Fruit fly (Drosophila melanogaster): ENCODE results near the gene Shal.

The Shal gene

dm6 chr3L:19558674-19559073 is 25.7 kb downstream of the Shal start:
- TF ChIP-seq CG8301 (tag; optimal IDR thresholded peaks at IDR 0.05) = no peak
- no peak for TF ChIP-seq gl (tag; optimal IDR thresholded peaks at IDR 0.05)
- TF ChIP-seq CG4496 (GFP tag; IDR thresholded peaks at IDR 0.05) = no peak
- no peak for TF ChIP-seq CG34367 (tag; optimal IDR thresholded peaks at IDR 0.05)
- TF ChIP-seq CG14655 (GFP tag; optimal IDR thresholded peaks at IDR 0.05) = no peak
- TF ChIP-seq Ets98B (GFP tag; IDR thresholded peaks at IDR 0.05) = no peak
- no peak for TF ChIP-seq CG9948 (tag; optimal IDR thresholded peaks at IDR 0.05)
- no peak for TF ChIP-seq Snoo (tag; optimal IDR thresholded peaks at IDR 0.05)
- TF ChIP-seq rn (GFP tag; IDR thresholded peaks at IDR 0.05) = no peak
- no peak for TF ChIP-seq CG8159 (tag; optimal IDR thresholded peaks at IDR 0.05)
- no peak for TF ChIP-seq CG17806 (tag; optimal IDR thresholded peaks at IDR 0.05)
- TF ChIP-seq CG15710 (tag; optimal IDR thresholded peaks at IDR 0.05) = no peak
- TF ChIP-seq D1 (tag; optimal IDR thresholded peaks at IDR 0.05) = no peak
- no peak for TF ChIP-seq EcR (GFP tag; optimal IDR thresholded peaks at IDR 0.05)

- TF ChIP-seq CG14655 (GFP tag; optimal IDR thresholded peaks at IDR 0.05) (no peak), EcR (GFP tag; optimal IDR thresholded peaks at IDR 0.05) (peak; percentile 59), CG4496 (GFP tag; IDR thresholded peaks at IDR 0.05) (peak; percentile 9; the same call in 1 of the 3 replicates), gl (tag; optimal IDR thresholded peaks at IDR 0.05) (no peak)
These were observed 26.4 kb downstream of the Shal start for dm6 chr3L:19557996-19558375.

- no peak for TF ChIP-seq Pif1A (GFP tag; optimal IDR thresholded peaks at IDR 0.05)
- TF ChIP-seq gl (tag; optimal IDR thresholded peaks at IDR 0.05) = peak; percentile 81
- TF ChIP-seq fd96Ca (GFP tag; IDR thresholded peaks at IDR 0.05) = no peak
- no peak for TF ChIP-seq Ets98B (GFP tag; IDR thresholded peaks at IDR 0.05)
- TF ChIP-seq CG8159 (tag; optimal IDR thresholded peaks at IDR 0.05) = peak; percentile 91
- TF ChIP-seq CG13204 (GFP tag; optimal IDR thresholded peaks at IDR 0.05) = no peak
- TF ChIP-seq rn (GFP tag; IDR thresholded peaks at IDR 0.05) = no peak
- TF ChIP-seq CG32121 (GFP tag; IDR thresholded peaks at IDR 0.05) = no peak
- TF ChIP-seq CG34367 (tag; optimal IDR thresholded peaks at IDR 0.05) = peak; percentile 40
- TF ChIP-seq Pif1B (GFP tag; optimal IDR thresholded peaks at IDR 0.05) = no peak
- peak; percentile 84 for TF ChIP-seq CG9948 (tag; optimal IDR thresholded peaks at IDR 0.05)
- peak; percentile 83 for TF ChIP-seq CG15710 (tag; optimal IDR thresholded peaks at IDR 0.05)
- TF ChIP-seq CG10348 (GFP tag; IDR thresholded peaks at IDR 0.05) = no peak
- peak; percentile 74 for TF ChIP-seq EcR (GFP tag; optimal IDR thresholded peaks at IDR 0.05)
- TF ChIP-seq CG17806 (tag; optimal IDR thresholded peaks at IDR 0.05) = peak; percentile 67
- TF ChIP-seq CG4496 (GFP tag; IDR thresholded peaks at IDR 0.05) = no peak
- no peak for TF ChIP-seq CG12605 (GFP tag; IDR thresholded peaks at IDR 0.05)
- peak; percentile 59 for TF ChIP-seq Snoo (tag; optimal IDR thresholded peaks at IDR 0.05)
- TF ChIP-seq CG8301 (tag; optimal IDR thresholded peaks at IDR 0.05) = peak; percentile 14
- TF ChIP-seq D1 (tag; optimal IDR thresholded peaks at IDR 0.05) = peak; percentile 79
- TF ChIP-seq CG14655 (GFP tag; optimal IDR thresholded peaks at IDR 0.05) = peak; percentile 78
These were observed 27.0 kb downstream of the Shal start for dm6 chr3L:19557197-19557995.

dm6 chr3L:19556738-19557137 is 27.6 kb downstream of the Shal start:
- no peak for TF ChIP-seq CG32121 (GFP tag; IDR thresholded peaks at IDR 0.05)
- no peak for TF ChIP-seq Snoo (tag; optimal IDR thresholded peaks at IDR 0.05)
- no peak for TF ChIP-seq D1 (tag; optimal IDR thresholded peaks at IDR 0.05)
- 0 out of 3 replicates have a peak, but pooled peaks have one; percentile 15 for TF ChIP-seq CG4496 (GFP tag; IDR thresholded peaks at IDR 0.05)
- no peak for TF ChIP-seq CG14655 (GFP tag; optimal IDR thresholded peaks at IDR 0.05)
- TF ChIP-seq gl (tag; optimal IDR thresholded peaks at IDR 0.05) = no peak
- TF ChIP-seq CG10348 (GFP tag; IDR thresholded peaks at IDR 0.05) = no peak
- no peak for TF ChIP-seq Pif1B (GFP tag; optimal IDR thresholded peaks at IDR 0.05)
- peak; percentile 44 for TF ChIP-seq EcR (GFP tag; optimal IDR thresholded peaks at IDR 0.05)
- TF ChIP-seq CG34367 (tag; optimal IDR thresholded peaks at IDR 0.05) = no peak
- no peak for TF ChIP-seq CG9948 (tag; optimal IDR thresholded peaks at IDR 0.05)
- no peak for TF ChIP-seq CG8159 (tag; optimal IDR thresholded peaks at IDR 0.05)
- peak; percentile 50; the same call in 1 of the 3 replicates for TF ChIP-seq fd96Ca (GFP tag; IDR thresholded peaks at IDR 0.05)
- no peak for TF ChIP-seq Pif1A (GFP tag; optimal IDR thresholded peaks at IDR 0.05)
- TF ChIP-seq rn (GFP tag; IDR thresholded peaks at IDR 0.05) = no peak

dm6 chr3L:19555906-19556457 is 28.4 kb downstream of the Shal start:
- TF ChIP-seq Ets98B (GFP tag; IDR thresholded peaks at IDR 0.05) (no peak), EcR (GFP tag; optimal IDR thresholded peaks at IDR 0.05) (peak; percentile 48)

- TF ChIP-seq CG32121 (GFP tag; IDR thresholded peaks at IDR 0.05) (peak; percentile 31; the same call in 1 of the 2 replicates), CG13204 (GFP tag; optimal IDR thresholded peaks at IDR 0.05) (no peak), rn (GFP tag; IDR thresholded peaks at IDR 0.05) (no peak), CG4496 (GFP tag; IDR thresholded peaks at IDR 0.05) (0 out of 3 replicates have a peak, but pooled peaks have one; percentile 11), gl (tag; optimal IDR thresholded peaks at IDR 0.05) (no peak), CG12605 (GFP tag; IDR thresholded peaks at IDR 0.05) (no peak), Ets98B (GFP tag; IDR thresholded peaks at IDR 0.05) (peak; percentile 17; the same call in 1 of the 2 replicates)
These were observed 32.1 kb downstream of the Shal start, which contains the start of the genes Ltn1 and CG9300 for dm6 chr3L:19552136-19552773. TSS of gene Ltn1 (minus strand) at chr3L:19552290. TSS of gene CG9300 (plus strand) at chr3L:19552420.
